Fruit fly (Drosophila melanogaster) whole organism, embryonic: ENCODE measurements around the gene Set2.

ENCODE experiments used
- Bteb2 ChIP-seq: fragments of 200-800 bp; sonication (Bioruptor generic); optimal IDR thresholded peaks from 2 replicates; lab custom pipeline; 2016; ENCODE audit warnings: missing biosample characterization, missing genetic modification characterization
- CG11085 ChIP-seq: fragments of 200-800 bp; sonication (Bioruptor generic); IDR thresholded peaks from 2 replicates; pipeline ENCODE4 v1.3.6; 2022; ENCODE audit warnings: missing biosample characterization, missing genetic modification characterization
- CG11456 ChIP-seq: fragments of 200-800 bp; sonication (Bioruptor generic); IDR thresholded peaks from 3 replicates; pipeline ENCODE4 v1.3.6; 2022; ENCODE audit warnings: missing biosample characterization, missing genetic modification characterization
- CG12769 ChIP-seq: fragments of 200-800 bp; sonication (Bioruptor generic); optimal IDR thresholded peaks from 2 replicates; lab custom pipeline; 2019; ENCODE audit warnings: missing biosample characterization, mild to moderate bottlenecking, missing genetic modification characterization, moderate library complexity
- CG14014 ChIP-seq: fragments of 200-800 bp; sonication (Bioruptor generic); IDR thresholded peaks from 2 replicates; pipeline ENCODE4 v1.3.6; 2022; ENCODE audit warnings: missing biosample characterization, missing genetic modification characterization
- CG15514 ChIP-seq: fragments of 200-800 bp; sonication (Bioruptor generic); optimal IDR thresholded peaks from 3 replicates; lab custom pipeline; 2017; ENCODE audit warnings: missing biosample characterization, missing genetic modification characterization, mild to moderate bottlenecking, moderate library complexity, missing genetic modification reagents
- CG1603 ChIP-seq: fragments of 200-800 bp; sonication (Bioruptor generic); optimal IDR thresholded peaks from 2 replicates; lab custom pipeline; 2019; ENCODE audit warnings: missing biosample characterization, mild to moderate bottlenecking, missing genetic modification characterization, moderate library complexity
- CG17385 ChIP-seq: fragments of 200-800 bp; sonication (Bioruptor generic); optimal IDR thresholded peaks from 3 replicates; lab custom pipeline; 2018; ENCODE audit warnings: missing biosample characterization, mild to moderate bottlenecking, missing genetic modification characterization
- CG18599 ChIP-seq: fragments of 200-800 bp; sonication (Bioruptor generic); optimal IDR thresholded peaks from 3 replicates; lab custom pipeline; 2017; ENCODE audit warnings: missing biosample characterization, missing genetic modification characterization, mild to moderate bottlenecking, moderate library complexity, missing genetic modification reagents
- CG30403 ChIP-seq: fragments of 200-800 bp; sonication (Bioruptor generic); optimal IDR thresholded peaks from 3 replicates; lab custom pipeline; 2016; ENCODE audit warnings: missing biosample characterization, missing genetic modification characterization
- CG6689 ChIP-seq: fragments of 200-800 bp; sonication (Bioruptor generic); IDR thresholded peaks from 2 replicates; pipeline ENCODE4 v1.3.6; 2022; ENCODE audit warnings: missing biosample characterization, missing genetic modification characterization
- CG7786 ChIP-seq: fragments of 200-800 bp; sonication (Bioruptor generic); optimal IDR thresholded peaks from 2 replicates; lab custom pipeline; 2016; ENCODE audit warnings: missing biosample characterization, missing genetic modification characterization
- CG7839 ChIP-seq: fragments of 200-800 bp; sonication (Bioruptor generic); optimal IDR thresholded peaks from 3 replicates; lab custom pipeline; 2018; ENCODE audit warnings: missing biosample characterization, mild to moderate bottlenecking, missing genetic modification characterization, moderate library complexity
- CG8924 ChIP-seq: fragments of 200-800 bp; optimal IDR thresholded peaks from 3 replicates; lab custom pipeline; 2019; ENCODE audit warnings: missing biosample characterization, mild to moderate bottlenecking, missing genetic modification characterization, moderate library complexity
- CG9609 ChIP-seq: fragments of 200-800 bp; sonication (Bioruptor generic); optimal IDR thresholded peaks from 3 replicates; lab custom pipeline; 2016; ENCODE audit warnings: missing biosample characterization, missing genetic modification characterization
- CG9817 ChIP-seq: fragments of 200-800 bp; sonication (Bioruptor generic); optimal IDR thresholded peaks from 2 replicates; lab custom pipeline; 2018; ENCODE audit warnings: missing biosample characterization, mild to moderate bottlenecking, missing genetic modification characterization, moderate library complexity
- Camta ChIP-seq: fragments of 200-800 bp; sonication (Bioruptor generic); optimal IDR thresholded peaks from 2 replicates; lab custom pipeline; 2016; ENCODE audit warnings: missing biosample characterization, missing genetic modification characterization
- Dbx ChIP-seq: fragments of 200-800 bp; sonication (Bioruptor generic); IDR thresholded peaks from 3 replicates; pipeline ENCODE4 v1.3.6; 2022; ENCODE audit warnings: missing biosample characterization, missing genetic modification characterization
- E2f1 ChIP-seq: fragments of 200-800 bp; sonication (Bioruptor generic); IDR thresholded peaks from 2 replicates; pipeline ENCODE4 v1.3.6; 2022; ENCODE audit warnings: missing biosample characterization, missing genetic modification characterization
- Fer1 ChIP-seq: fragments of 200-800 bp; sonication (Bioruptor generic); optimal IDR thresholded peaks from 2 replicates; lab custom pipeline; 2017; ENCODE audit warnings: missing biosample characterization, mild to moderate bottlenecking, missing genetic modification characterization
- HmgZ ChIP-seq: fragments of 200-800 bp; sonication (Bioruptor generic); optimal IDR thresholded peaks from 2 replicates; lab custom pipeline; 2018; ENCODE audit warnings: missing biosample characterization, mild to moderate bottlenecking, missing genetic modification characterization
- Hr3 ChIP-seq: fragments of 200-800 bp; sonication (Bioruptor generic); optimal IDR thresholded peaks from 3 replicates; lab custom pipeline; 2016; ENCODE audit warnings: missing biosample characterization, missing genetic modification characterization
- Kr ChIP-seq: fragments of 200-800 bp; sonication (Bioruptor generic); optimal IDR thresholded peaks from 2 replicates; lab custom pipeline; 2017; ENCODE audit warnings: missing biosample characterization, mild to moderate bottlenecking, missing genetic modification characterization
- Lpt ChIP-seq: fragments of >200 bp; optimal IDR thresholded peaks from 2 replicates; lab custom pipeline; 2018; ENCODE audit warnings: missing biosample characterization, missing genetic modification characterization
- Med ChIP-seq: fragments of 200-800 bp; sonication (Bioruptor generic); peaks from one replicate; lab custom pipeline; 2016; ENCODE audit warnings: missing biosample characterization, missing genetic modification characterization, mild to moderate bottlenecking, inconsistent platforms, moderate library complexity
- PHDP ChIP-seq: fragments of 200-800 bp; sonication (Bioruptor generic); optimal IDR thresholded peaks from 3 replicates; lab custom pipeline; 2018; ENCODE audit warnings: missing biosample characterization, mild to moderate bottlenecking, missing genetic modification characterization, moderate library complexity
- Rfx ChIP-seq: fragments of 200-800 bp; sonication (Bioruptor generic); IDR thresholded peaks from 2 replicates; pipeline ENCODE4 v1.3.6; 2022; ENCODE audit warnings: missing biosample characterization, missing genetic modification characterization
- ash1 ChIP-seq: fragments of 200-800 bp; sonication (Bioruptor generic); optimal IDR thresholded peaks from 2 replicates; lab custom pipeline; 2018; ENCODE audit warnings: missing biosample characterization, mild to moderate bottlenecking, missing genetic modification characterization
- bcd ChIP-seq: fragments of 200-800 bp; sonication (Bioruptor generic); optimal IDR thresholded peaks from 2 replicates; lab custom pipeline; 2017; ENCODE audit warnings: missing biosample characterization, mild to moderate bottlenecking, missing genetic modification characterization
- caup ChIP-seq: fragments of 200-800 bp; sonication (Bioruptor generic); optimal IDR thresholded peaks from 3 replicates; lab custom pipeline; 2017; ENCODE audit warnings: missing biosample characterization, mild to moderate bottlenecking, missing genetic modification characterization, moderate library complexity; ENCODE audit not compliant: severe bottlenecking
- ems ChIP-seq: fragments of 200-800 bp; sonication (Bioruptor generic); optimal IDR thresholded peaks from 3 replicates; lab custom pipeline; 2016; ENCODE audit warnings: missing biosample characterization, missing genetic modification characterization
- eve ChIP-seq, 2 experiments: fragments of >200 bp; optimal IDR thresholded peaks; 2 replicates each; lab custom pipeline; 2017; ENCODE audit warnings: missing biosample characterization in 2 of 2, missing genetic modification characterization in 2 of 2
- exex ChIP-seq: fragments of 200-800 bp; sonication (Bioruptor generic); optimal IDR thresholded peaks from 4 replicates; lab custom pipeline; 2018; ENCODE audit warnings: missing biosample characterization, mild to moderate bottlenecking, missing genetic modification characterization, moderate library complexity
- grau ChIP-seq: fragments of 200-800 bp; optimal IDR thresholded peaks from 3 replicates; lab custom pipeline; 2019; ENCODE audit warnings: missing biosample characterization, mild to moderate bottlenecking, missing genetic modification characterization, moderate library complexity
- hkb ChIP-seq, 2 experiments: fragments of 200-800 bp in 1 of 2; fragments of >200 bp in 1 of 2; sonication (Bioruptor generic) in 1 of 2; IDR thresholded peaks in 1 of 2; optimal IDR thresholded peaks in 1 of 2; 2 replicates each; pipeline versions ENCODE4 v1.3.6 to Lab custom; 2017 to 2022; ENCODE audit warnings: missing biosample characterization in 1 of 2, missing genetic modification characterization in 1 of 2
- ind ChIP-seq: fragments of 200-800 bp; sonication (Bioruptor generic); optimal IDR thresholded peaks from 3 replicates; lab custom pipeline; 2016; ENCODE audit warnings: missing biosample characterization, missing genetic modification characterization
- mam ChIP-seq: fragments of 200-800 bp; sonication (Bioruptor generic); optimal IDR thresholded peaks from 3 replicates; lab custom pipeline; 2016; ENCODE audit warnings: missing biosample characterization, missing genetic modification characterization
- pho ChIP-seq: fragments of 200-800 bp; sonication (Bioruptor generic); optimal IDR thresholded peaks from 2 replicates; lab custom pipeline; 2016; ENCODE audit warnings: missing biosample characterization, missing genetic modification characterization
- psq ChIP-seq: fragments of 200-800 bp; sonication (Bioruptor generic); optimal IDR thresholded peaks from 2 replicates; lab custom pipeline; 2017; ENCODE audit warnings: missing biosample characterization, missing genetic modification characterization
- row ChIP-seq: fragments of 200-800 bp; sonication (Bioruptor generic); IDR thresholded peaks from 3 replicates; pipeline ENCODE4 v1.3.6; 2022; ENCODE audit warnings: missing biosample characterization, missing genetic modification characterization
- slbo ChIP-seq: fragments of 200-800 bp; sonication (Bioruptor generic); IDR thresholded peaks from 2 replicates; pipeline ENCODE4 v1.3.6; 2022; ENCODE audit warnings: missing biosample characterization, missing genetic modification characterization
- sug ChIP-seq: fragments of 200-800 bp; optimal IDR thresholded peaks from 2 replicates; lab custom pipeline; 2019; ENCODE audit warnings: missing biosample characterization, mild to moderate bottlenecking, missing genetic modification characterization, moderate library complexity
- unpg ChIP-seq: fragments of 200-800 bp; sonication (Bioruptor generic); optimal IDR thresholded peaks from 3 replicates; lab custom pipeline; 2018; ENCODE audit warnings: missing biosample characterization, mild to moderate bottlenecking, missing genetic modification characterization, moderate library complexity
- zfh2 ChIP-seq: fragments of 200-800 bp; sonication (Bioruptor generic); optimal IDR thresholded peaks from 2 replicates; lab custom pipeline; 2016; ENCODE audit warnings: missing biosample characterization, missing genetic modification characterization

The Set2 gene

dm6 chrX:13376520-13376919 lies 36.5 kb upstream of the Set2 start (continued):
- TF ChIP-seq CG18599 (GFP tag; lab: Kevin White, UChicago) = peak; percentile 67
- peak; percentile 17; the same call in 1 of the 2 replicates for TF ChIP-seq E2f1 (GFP tag; lab: Robert Waterston, UW)
- peak; percentile 31 for TF ChIP-seq grau (tag; lab: Kevin White, UChicago)
- no peak for TF ChIP-seq psq (GFP tag; lab: Kevin White, UChicago)
- peak; percentile 15 for TF ChIP-seq pho (GFP tag; lab: Kevin White, UChicago)
- peak; percentile 17 for TF ChIP-seq CG7839 (tag; lab: Kevin White, UChicago)
- peak; percentile 86 for TF ChIP-seq Med (GFP tag; lab: Kevin White, UChicago)
- 0 out of 2 replicates have a peak, but pooled peaks have one; percentile 10 for TF ChIP-seq CG6689
- peak; percentile 15 for TF ChIP-seq CG9609
- TF ChIP-seq Bteb2 (GFP tag; lab: Kevin White, UChicago) = peak; percentile 18
- TF ChIP-seq HmgZ (tag; lab: Kevin White, UChicago) = peak; percentile 19
- no peak for TF ChIP-seq Lpt (GFP tag; lab: Kevin White, UChicago)
- TF ChIP-seq CG11085 (GFP tag; lab: Robert Waterston, UW) = no peak
- TF ChIP-seq Dbx (GFP tag; lab: Robert Waterston, UW) = 0 out of 3 replicates have a peak, but pooled peaks have one; percentile 8
- TF ChIP-seq sug (tag; lab: Kevin White, UChicago) = peak; percentile 2
- no peak for TF ChIP-seq bcd (GFP tag; lab: Kevin White, UChicago)
- peak; percentile 26 for TF ChIP-seq CG17385
- TF ChIP-seq CG11456 (GFP tag; lab: Robert Waterston, UW) = 0 out of 3 replicates have a peak, but pooled peaks have one; percentile 43
- no peak for TF ChIP-seq ash1 (GFP tag; lab: Kevin White, UChicago)
- peak; percentile 69 for TF ChIP-seq exex (tag; lab: Kevin White, UChicago)
- peak; percentile 42 for TF ChIP-seq zfh2 (GFP tag; lab: Kevin White, UChicago)
- TF ChIP-seq mam = peak; percentile 29
- TF ChIP-seq CG12769 (tag; lab: Kevin White, UChicago) = peak; percentile 46
- TF ChIP-seq Fer1 = peak; percentile 29
- peak; percentile 19 for TF ChIP-seq CG7786
- TF ChIP-seq Hr3 (GFP tag; lab: Kevin White, UChicago) = no peak
- peak; percentile 20 for TF ChIP-seq CG8924 (tag; lab: Kevin White, UChicago)
- TF ChIP-seq slbo (GFP tag; lab: Robert Waterston, UW) = peak; percentile 46; the same call in 1 of the 2 replicates
- peak; percentile 2 for TF ChIP-seq unpg
- peak; percentile 16; the same call in 1 of the 2 replicates for TF ChIP-seq CG14014 (GFP tag; lab: Robert Waterston, UW)
- TF ChIP-seq PHDP (tag; lab: Kevin White, UChicago) = peak; percentile 11
- peak in 1 of 2 experiments; percentile 18 for TF ChIP-seq eve (GFP tag; optimal IDR thresholded peaks at IDR 0.05; lab: Kevin White, UChicago)
- peak; percentile 51; the same call in 2 of the 3 replicates for TF ChIP-seq row (GFP tag; lab: Robert Waterston, UW)
- TF ChIP-seq CG1603 (tag; lab: Kevin White, UChicago) = peak; percentile 3
- TF ChIP-seq ems (GFP tag; lab: Kevin White, UChicago) = no peak
- peak; percentile 16 for TF ChIP-seq CG30403 (GFP tag; lab: Kevin White, UChicago)
- no peak for TF ChIP-seq hkb (optimal IDR thresholded peaks at IDR 0.05; lab: Kevin White, UChicago)
- peak; percentile 25; the same call in 1 of the 2 replicates for TF ChIP-seq hkb (GFP tag; IDR thresholded peaks at IDR 0.05; lab: Robert Waterston, UW)
- TF ChIP-seq Camta (GFP tag; lab: Kevin White, UChicago) = no peak
- peak; percentile 3 for TF ChIP-seq ind (GFP tag; lab: Kevin White, UChicago)
- peak; percentile 29 for TF ChIP-seq CG15514
- no peak for TF ChIP-seq Kr (GFP tag; lab: Kevin White, UChicago)
- no peak for TF ChIP-seq CG9817 (tag; lab: Kevin White, UChicago)
- TF ChIP-seq Rfx (GFP tag; lab: Robert Waterston, UW) = peak; percentile 39; the same call in 1 of the 2 replicates
- peak; percentile 25 for TF ChIP-seq caup (GFP tag; lab: Kevin White, UChicago)
